Worm (Caenorhabditis elegans) whole organism, L2 larva: ENCODE results near the gene npr-1.
A peak's percentile ranks its signal among the peaks of the same experiment; 100 is the strongest.

Experiments used
- C34F6.9 ChIP-seq: fragments of 150-350 bp; optimal IDR thresholded peaks from 2 replicates; lab custom pipeline; 2014; ENCODE audit warnings: missing biosample characterization, missing genetic modification characterization
- F13H6.1 ChIP-seq: sonication (generic microtip); optimal IDR thresholded peaks from 2 replicates; lab custom pipeline; 2016; ENCODE audit warnings: missing genetic modification characterization, missing compliant biosample characterization
- R02D3.7 ChIP-seq: fragments of 150-350 bp; optimal IDR thresholded peaks from 2 replicates; lab custom pipeline; 2014; ENCODE audit warnings: missing biosample characterization, missing genetic modification characterization
- Y55F3AM.14 ChIP-seq: fragments of 200-800 bp; sonication (Bioruptor generic); optimal IDR thresholded peaks from 2 replicates; lab custom pipeline; 2018; ENCODE audit warnings: mild to moderate bottlenecking, missing genetic modification characterization, missing compliant biosample characterization
- ZK546.5 ChIP-seq: sonication (generic microtip); optimal IDR thresholded peaks from 2 replicates; lab custom pipeline; 2017; ENCODE audit warnings: missing biosample characterization, missing genetic modification characterization
- alr-1 ChIP-seq: fragments of 150-350 bp; optimal IDR thresholded peaks from 2 replicates; lab custom pipeline; 2014; ENCODE audit warnings: missing biosample characterization, missing genetic modification characterization
- aly-2 ChIP-seq: fragments of 150-350 bp; optimal IDR thresholded peaks from 2 replicates; lab custom pipeline; 2014; ENCODE audit warnings: missing biosample characterization, missing genetic modification characterization
- blmp-1 ChIP-seq: sonication (generic microtip); optimal IDR thresholded peaks from 2 replicates; lab custom pipeline; 2017; ENCODE audit warnings: missing genetic modification characterization, mild to moderate bottlenecking, missing compliant biosample characterization, antibody characterized with exemption, moderate library complexity; ENCODE audit not compliant: insufficient read depth
- ceh-16 ChIP-seq: fragments of 150-350 bp; optimal IDR thresholded peaks from 2 replicates; lab custom pipeline; 2014; ENCODE audit warnings: missing biosample characterization, missing genetic modification characterization
- crh-2 ChIP-seq: sonication (generic microtip); optimal IDR thresholded peaks from 2 replicates; lab custom pipeline; 2017; ENCODE audit warnings: missing biosample characterization, missing genetic modification characterization
- dmd-4 ChIP-seq: sonication (generic microtip); optimal IDR thresholded peaks from 2 replicates; lab custom pipeline; 2017; ENCODE audit warnings: missing biosample characterization, missing genetic modification characterization
- egl-27 ChIP-seq: sonication (generic microtip); optimal IDR thresholded peaks from 3 replicates; lab custom pipeline; 2017; ENCODE audit warnings: missing biosample characterization, missing genetic modification reagents, missing genetic modification characterization
- elt-1 ChIP-seq: fragments of 150-350 bp; optimal IDR thresholded peaks from 2 replicates; lab custom pipeline; 2014; ENCODE audit warnings: missing biosample characterization, missing genetic modification characterization
- elt-3 ChIP-seq: sonication (generic microtip); optimal IDR thresholded peaks from 2 replicates; lab custom pipeline; 2017; ENCODE audit warnings: missing biosample characterization, missing genetic modification characterization
- fos-1 ChIP-seq: fragments of 150-350 bp; optimal IDR thresholded peaks from 2 replicates; lab custom pipeline; 2014; ENCODE audit warnings: missing biosample characterization, missing genetic modification characterization
- gmeb-1 ChIP-seq: fragments of 150-350 bp; optimal IDR thresholded peaks from 2 replicates; lab custom pipeline; 2014; ENCODE audit warnings: missing biosample characterization, missing genetic modification characterization
- lin-11 ChIP-seq: fragments of 150-350 bp; sonication (generic microtip); optimal IDR thresholded peaks from 2 replicates; lab custom pipeline; 2014; ENCODE audit warnings: missing biosample characterization, missing genetic modification characterization, inconsistent platforms, mixed read lengths
- lin-13 ChIP-seq: fragments of 150-350 bp; optimal IDR thresholded peaks from 2 replicates; lab custom pipeline; 2014; ENCODE audit warnings: missing biosample characterization, missing genetic modification reagents, missing genetic modification characterization
- lsy-2 ChIP-seq, 2 experiments: fragments of 150-350 bp in 1 of 2; sonication (generic microtip) in 1 of 2; optimal IDR thresholded peaks; 2 replicates each; lab custom pipeline; 2014 to 2017; ENCODE audit warnings: missing biosample characterization in 2 of 2, missing genetic modification characterization in 2 of 2
- mbf-1 ChIP-seq: sonication (generic microtip); optimal IDR thresholded peaks from 2 replicates; lab custom pipeline; 2017; ENCODE audit warnings: missing biosample characterization, missing genetic modification characterization
- nhr-10 ChIP-seq: sonication (generic microtip); optimal IDR thresholded peaks from 2 replicates; lab custom pipeline; 2017; ENCODE audit warnings: missing biosample characterization, missing genetic modification characterization
- nhr-11 ChIP-seq: fragments of 150-350 bp; optimal IDR thresholded peaks from 2 replicates; lab custom pipeline; 2014; ENCODE audit warnings: missing biosample characterization, missing genetic modification characterization
- nhr-129 ChIP-seq: fragments of 150-350 bp; optimal IDR thresholded peaks from 2 replicates; lab custom pipeline; 2014; ENCODE audit warnings: missing biosample characterization, missing genetic modification characterization
- nhr-21 ChIP-seq: fragments of 150-350 bp; optimal IDR thresholded peaks from 2 replicates; lab custom pipeline; 2014; ENCODE audit warnings: missing biosample characterization, missing genetic modification characterization
- nhr-237 ChIP-seq: fragments of 150-350 bp; optimal IDR thresholded peaks from 2 replicates; lab custom pipeline; 2014; ENCODE audit warnings: missing biosample characterization, missing genetic modification characterization
- nhr-25 ChIP-seq: fragments of 150-350 bp; sonication (generic microtip); optimal IDR thresholded peaks from 3 replicates; lab custom pipeline; 2014; ENCODE audit warnings: missing biosample characterization, missing genetic modification characterization
- nhr-6 ChIP-seq: fragments of 150-350 bp; optimal IDR thresholded peaks from 2 replicates; lab custom pipeline; 2014; ENCODE audit warnings: missing biosample characterization, missing genetic modification characterization
- nhr-77 ChIP-seq: fragments of 150-350 bp; optimal IDR thresholded peaks from 2 replicates; lab custom pipeline; 2014; ENCODE audit warnings: missing biosample characterization, missing genetic modification characterization
- sem-4 ChIP-seq: fragments of 150-350 bp; optimal IDR thresholded peaks from 2 replicates; lab custom pipeline; 2014; ENCODE audit warnings: missing biosample characterization, missing genetic modification reagents, missing genetic modification characterization
- sma-3 ChIP-seq: sonication (generic microtip); optimal IDR thresholded peaks from 2 replicates; lab custom pipeline; 2016; ENCODE audit warnings: missing genetic modification reagents, missing genetic modification characterization, missing compliant biosample characterization
- sma-9 ChIP-seq, 2 experiments: fragments of 150-350 bp in 1 of 2; sonication (generic microtip) in 1 of 2; optimal IDR thresholded peaks; 2 replicates each; lab custom pipeline; 2014 to 2016; ENCODE audit warnings: missing genetic modification characterization in 2 of 2, mild to moderate bottlenecking in 1 of 2, missing biosample characterization in 1 of 2, missing compliant biosample characterization in 1 of 2, missing genetic modification reagents in 1 of 2, moderate library complexity in 1 of 2
- snpc-4 ChIP-seq: fragments of 150-350 bp; optimal IDR thresholded peaks from 2 replicates; lab custom pipeline; 2014; ENCODE audit warnings: missing biosample characterization, missing genetic modification characterization
- unc-39 ChIP-seq: fragments of 150-350 bp; optimal IDR thresholded peaks from 2 replicates; lab custom pipeline; 2014; ENCODE audit warnings: missing biosample characterization, missing genetic modification characterization
- unc-55 ChIP-seq: fragments of 150-350 bp; sonication (generic microtip); optimal IDR thresholded peaks from 3 replicates; lab custom pipeline; 2014; ENCODE audit warnings: missing biosample characterization, missing genetic modification reagents, missing genetic modification characterization
- unc-62 ChIP-seq: fragments of 150-350 bp; optimal IDR thresholded peaks from 2 replicates; lab custom pipeline; 2014; ENCODE audit warnings: missing biosample characterization, missing genetic modification reagents, missing genetic modification characterization
- zag-1 ChIP-seq: fragments of 150-350 bp; optimal IDR thresholded peaks from 2 replicates; lab custom pipeline; 2014; ENCODE audit warnings: missing biosample characterization, missing genetic modification characterization

npr-1 gene

ce11 chrX:4769885-4770284 lies at the start of gene npr-1:
Gene npr-1 (minus strand): TSS chrX:4769985.
- TF ChIP-seq R02D3.7 (tag; lab: Kevin White, UChicago) = no peak
- TF ChIP-seq mbf-1 = no peak

DNA sequence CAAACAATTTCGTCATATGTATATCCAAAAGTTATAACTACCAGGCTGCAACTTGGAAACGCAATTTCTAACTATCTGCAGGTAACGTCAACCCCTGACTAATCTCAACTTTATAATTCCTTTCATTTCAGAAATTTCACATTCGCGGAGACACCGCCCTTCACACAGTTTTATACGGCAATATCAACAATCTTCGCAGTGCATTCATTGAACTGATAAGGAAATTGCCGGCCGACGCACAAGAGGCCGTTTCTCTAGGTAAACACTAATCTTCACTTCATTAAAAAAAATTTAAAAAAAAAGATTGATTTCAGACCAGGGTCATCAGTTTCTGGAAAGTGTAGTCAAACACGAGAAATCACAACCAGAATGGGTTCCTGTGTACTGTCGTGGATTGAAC lies 49.1 kb upstream of the npr-1 start:
- no peak for TF ChIP-seq unc-62 (GFP tag; lab: Kevin White, UChicago)
- TF ChIP-seq crh-2 (tag; lab: Kevin White, UChicago) = peak; percentile 39
- TF ChIP-seq sma-9 (GFP tag; optimal IDR thresholded peaks at IDR 0.05; lab: Kevin White, UChicago) = peak; percentile 43
- TF ChIP-seq sma-9 (tag; optimal IDR thresholded peaks at IDR 0.05; lab: Kevin White, UChicago) = no peak
- peak; percentile 89 for TF ChIP-seq fos-1 (tag; lab: Kevin White, UChicago)

DNA sequence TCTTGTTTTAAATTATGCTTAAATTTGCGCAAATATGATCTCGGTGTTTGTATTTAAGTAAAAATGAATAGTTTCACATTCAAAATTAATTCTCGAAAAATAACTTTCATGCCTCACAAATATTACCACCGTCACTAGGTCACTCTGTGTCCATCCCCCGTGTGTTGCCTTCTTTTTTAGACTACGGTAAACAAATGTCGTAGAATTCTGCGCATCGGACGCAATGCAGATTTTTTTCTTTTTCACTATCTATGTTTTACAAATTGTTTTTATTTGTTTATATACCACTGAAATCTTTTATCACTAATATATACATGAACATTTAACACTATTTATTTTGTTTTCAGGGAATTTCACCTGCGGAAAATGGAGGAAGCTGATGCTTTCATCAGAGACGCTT lies 48.5 kb upstream of the npr-1 start, which contains the start of gene R08E3.3:
R08E3.3 (plus strand) TSS at position 342 of the 400 bp plus-strand sequence.
- TF ChIP-seq nhr-129 (tag; lab: Kevin White, UChicago) (peak; percentile 47), sma-9 (GFP tag; optimal IDR thresholded peaks at IDR 0.05; lab: Kevin White, UChicago) (peak; percentile 9), sma-9 (tag; optimal IDR thresholded peaks at IDR 0.05; lab: Kevin White, UChicago) (no peak), nhr-21 (peak; percentile 4), Y55F3AM.14 (no peak), nhr-11 (tag; lab: Kevin White, UChicago) (no peak), unc-62 (GFP tag; lab: Kevin White, UChicago) (no peak), crh-2 (tag; lab: Kevin White, UChicago) (peak; percentile 40), sma-3 (GFP tag; lab: Kevin White, UChicago) (peak; percentile 3), nhr-237 (tag; lab: Kevin White, UChicago) (no peak), lsy-2 (tag; optimal IDR thresholded peaks at IDR 0.05; lab: Kevin White, UChicago) (peak; percentile 84 to 97), dmd-4 (tag; lab: Kevin White, UChicago) (no peak), gmeb-1 (tag; lab: Kevin White, UChicago) (peak; percentile 37), R02D3.7 (tag; lab: Kevin White, UChicago) (no peak), nhr-77 (tag; lab: Kevin White, UChicago) (no peak), zag-1 (tag; lab: Kevin White, UChicago) (no peak), unc-55 (peak; percentile 43), C34F6.9 (peak; percentile 41), nhr-25 (tag; lab: Kevin White, UChicago) (no peak), unc-39 (tag; lab: Kevin White, UChicago) (no peak), nhr-10 (tag; lab: Kevin White, UChicago) (no peak)

- TF ChIP-seq crh-2 (tag; lab: Kevin White, UChicago) (peak; percentile 4), nhr-25 (tag; lab: Kevin White, UChicago) (peak; percentile 39), nhr-237 (tag; lab: Kevin White, UChicago) (no peak), Y55F3AM.14 (peak; percentile 38), sma-3 (GFP tag; lab: Kevin White, UChicago) (peak; percentile 42), blmp-1 (tag; lab: Kevin White, UChicago) (peak; percentile 53), nhr-6 (tag; lab: Kevin White, UChicago) (no peak), F13H6.1 (tag; lab: Kevin White, UChicago) (peak; percentile 19)
Observed at ce11 chrX:4813115-4813732, 43.4 kb upstream of the npr-1 start.

ce11 chrX:4811242-4811641 lies 41.5 kb upstream of the npr-1 start, which contains the start of gene ztf-16:
Gene ztf-16 (minus strand): TSS chrX:4811540.
- TF ChIP-seq sma-3 (GFP tag; lab: Kevin White, UChicago) (no peak), sma-9 (GFP tag; optimal IDR thresholded peaks at IDR 0.05; lab: Kevin White, UChicago) (no peak), sma-9 (tag; optimal IDR thresholded peaks at IDR 0.05; lab: Kevin White, UChicago) (no peak), sem-4 (no peak), lin-13 (GFP tag; lab: Kevin White, UChicago) (no peak), ZK546.5 (tag; lab: Kevin White, UChicago) (no peak), elt-1 (tag; lab: Kevin White, UChicago) (no peak), nhr-129 (tag; lab: Kevin White, UChicago) (no peak), lin-11 (tag; lab: Kevin White, UChicago) (no peak), egl-27 (no peak), lsy-2 (tag; optimal IDR thresholded peaks at IDR 0.05; lab: Kevin White, UChicago) (no peak), fos-1 (tag; lab: Kevin White, UChicago) (no peak), aly-2 (no peak), nhr-11 (tag; lab: Kevin White, UChicago) (no peak), mbf-1 (no peak), F13H6.1 (tag; lab: Kevin White, UChicago) (no peak), elt-3 (tag; lab: Kevin White, UChicago) (no peak), snpc-4 (tag; lab: Kevin White, UChicago) (no peak), ceh-16 (no peak), alr-1 (tag; lab: Kevin White, UChicago) (no peak)
